Worm (Caenorhabditis elegans): ENCODE measurements around the gene C49H3.6.

DNA sequence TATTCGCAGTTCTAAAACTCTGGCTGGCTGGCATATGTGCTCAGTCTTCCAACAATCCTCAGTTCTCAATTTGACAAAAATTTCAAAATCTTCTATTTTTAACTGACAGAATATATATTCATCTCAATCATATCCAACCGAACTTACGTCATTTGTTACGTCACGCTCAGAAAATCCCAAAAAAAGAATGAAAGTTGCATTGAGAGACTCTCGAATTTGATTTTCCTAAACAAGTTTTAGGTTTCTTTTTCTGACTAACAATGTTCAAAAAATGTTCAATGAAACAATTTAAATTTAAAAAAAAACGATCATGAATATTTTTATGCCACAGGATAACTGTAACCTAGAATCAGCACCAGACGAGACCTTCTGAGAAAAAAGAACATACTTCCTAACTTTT lies 5.6 kb upstream of the C49H3.6 start:
- TF ChIP-seq him-1 (tag; optimal IDR thresholded peaks at IDR 0.05) (no peak), dao-5 (tag; optimal IDR thresholded peaks at IDR 0.05) (no peak), W03F9.2 (tag; optimal IDR thresholded peaks at IDR 0.05) (no peak)
